Fruit fly (Drosophila melanogaster) S2 (cell line): Measurements from ENCODE around the gene E2f2.

Source experiments
- CG8478 ChIP-seq: fragments of >200 bp; optimal IDR thresholded peaks from 2 replicates; lab custom pipeline; 2018
- CTCF ChIP-seq, 2 experiments: fragments of >200 bp; optimal IDR thresholded peaks; 2 replicates each; lab custom pipeline; 2018

- TF ChIP-seq CTCF (optimal IDR thresholded peaks at IDR 0.05; lab: Kevin White, UChicago) (no peak), CG8478 (no peak)
Measured at dm6 chr2L:21142972-21143385, 13.6 kb downstream of the E2f2 start, which contains the start of gene pths.
